Worm (Caenorhabditis elegans) whole organism, L4 larva: ENCODE results near the gene T10B9.9.
A peak's percentile ranks its signal among the peaks of the same experiment; 100 is the strongest.

Experiments used
- D1046.2 ChIP-seq: fragments of 200-800 bp; sonication (Bioruptor generic); IDR thresholded peaks from 2 replicates; pipeline ENCODE4 v1.3.6; 2022; ENCODE audit warnings: missing genetic modification characterization, missing compliant biosample characterization
- F10B5.3 ChIP-seq: sonication (generic microtip); optimal IDR thresholded peaks from 2 replicates; lab custom pipeline; 2016; ENCODE audit warnings: mild to moderate bottlenecking, missing genetic modification characterization, missing compliant biosample characterization
- F26F4.8 ChIP-seq: fragments of 200-800 bp; sonication (Bioruptor generic); conservative IDR thresholded peaks from 2 replicates; pipeline ENCODE4 v1.3.6; 2022; ENCODE audit warnings: missing genetic modification characterization, missing compliant biosample characterization
- ZK337.2 ChIP-seq: fragments of 200-800 bp; sonication (Bioruptor generic); IDR thresholded peaks from 2 replicates; pipeline ENCODE4 v1.3.6; 2022; ENCODE audit warnings: missing genetic modification reagents, missing genetic modification characterization, missing compliant biosample characterization
- aha-1 ChIP-seq: fragments of 150-350 bp; peaks from one replicate; lab custom pipeline; 2014; ENCODE audit warnings: missing biosample characterization, missing genetic modification characterization
- ceh-20 ChIP-seq: fragments of 200-800 bp; sonication (Bioruptor generic); IDR thresholded peaks from 2 replicates; pipeline ENCODE4 v1.3.6; 2022; ENCODE audit warnings: missing genetic modification reagents, missing genetic modification characterization, missing compliant biosample characterization
- ceh-44 ChIP-seq: fragments of 200-800 bp; sonication (Bioruptor generic); IDR thresholded peaks from 2 replicates; pipeline ENCODE4 v1.3.6; 2022; ENCODE audit warnings: missing genetic modification reagents, missing genetic modification characterization, missing compliant biosample characterization
- ceh-62 ChIP-seq: sonication (generic microtip); optimal IDR thresholded peaks from 2 replicates; lab custom pipeline; 2017; ENCODE audit warnings: missing biosample characterization, missing genetic modification characterization
- daf-16 ChIP-seq, 3 experiments: sonication (generic microtip); optimal IDR thresholded peaks; 2 replicates each; lab custom pipeline; 2016 to 2017; ENCODE audit warnings: missing genetic modification characterization in 3 of 3, missing genetic modification reagents in 3 of 3, mild to moderate bottlenecking in 2 of 3, missing compliant biosample characterization in 2 of 3, missing biosample characterization in 1 of 3, moderate library complexity in 1 of 3
- daf-19 ChIP-seq: fragments of 200-800 bp; sonication (Bioruptor generic); conservative IDR thresholded peaks from 2 replicates; pipeline ENCODE4 v1.3.6; 2022; ENCODE audit warnings: missing genetic modification characterization, missing compliant biosample characterization
- daf-8 ChIP-seq: fragments of 200-800 bp; sonication (Bioruptor generic); IDR thresholded peaks from 2 replicates; pipeline ENCODE4 v1.3.6; 2022; ENCODE audit warnings: missing genetic modification characterization, missing compliant biosample characterization
- dmd-6 ChIP-seq: fragments of 200-800 bp; sonication (Bioruptor generic); IDR thresholded peaks from 2 replicates; pipeline ENCODE4 v1.3.6; 2022; ENCODE audit warnings: missing genetic modification reagents, missing genetic modification characterization, missing compliant biosample characterization
- dve-1 ChIP-seq: sonication (generic microtip); optimal IDR thresholded peaks from 2 replicates; lab custom pipeline; 2017; ENCODE audit warnings: antibody characterized with exemption, mild to moderate bottlenecking, missing genetic modification characterization, missing compliant biosample characterization; ENCODE audit not compliant: insufficient read depth
- fkh-10 ChIP-seq: fragments of 150-350 bp; optimal IDR thresholded peaks from 2 replicates; lab custom pipeline; 2014; ENCODE audit warnings: missing biosample characterization, missing genetic modification reagents, missing genetic modification characterization
- fos-1 ChIP-seq: fragments of 150-350 bp; optimal IDR thresholded peaks from 2 replicates; lab custom pipeline; 2014; ENCODE audit warnings: missing biosample characterization, missing genetic modification characterization
- gei-8 ChIP-seq: fragments of 200-800 bp; sonication (Bioruptor generic); optimal IDR thresholded peaks from 2 replicates; lab custom pipeline; 2018; ENCODE audit warnings: mild to moderate bottlenecking, missing genetic modification characterization, missing compliant biosample characterization
- hlh-11 ChIP-seq: fragments of 200-800 bp; sonication (Bioruptor generic); optimal IDR thresholded peaks from 2 replicates; lab custom pipeline; 2018; ENCODE audit warnings: mild to moderate bottlenecking, missing genetic modification characterization, missing compliant biosample characterization
- hlh-30 ChIP-seq: sonication (generic microtip); optimal IDR thresholded peaks from 2 replicates; lab custom pipeline; 2017; ENCODE audit warnings: antibody characterized with exemption, mild to moderate bottlenecking, missing genetic modification characterization, missing compliant biosample characterization; ENCODE audit not compliant: insufficient read depth
- lin-1 ChIP-seq: fragments of 200-800 bp; sonication (Bioruptor generic); IDR thresholded peaks from 2 replicates; pipeline ENCODE4 v1.3.6; 2022; ENCODE audit warnings: missing genetic modification reagents, missing genetic modification characterization, missing compliant biosample characterization
- lin-13 ChIP-seq: fragments of 150-350 bp; optimal IDR thresholded peaks from 2 replicates; lab custom pipeline; 2014; ENCODE audit warnings: missing biosample characterization, missing genetic modification reagents, missing genetic modification characterization
- lin-15B ChIP-seq: fragments of 150-350 bp; sonication (generic microtip); optimal IDR thresholded peaks from 3 replicates; lab custom pipeline; 2014; ENCODE audit warnings: missing biosample characterization, missing genetic modification characterization
- lin-39 ChIP-seq: fragments of 150-350 bp; optimal IDR thresholded peaks from 2 replicates; lab custom pipeline; 2014; ENCODE audit warnings: missing biosample characterization, missing genetic modification reagents, missing genetic modification characterization
- lir-3 ChIP-seq: sonication (generic microtip); optimal IDR thresholded peaks from 2 replicates; lab custom pipeline; 2016; ENCODE audit warnings: mild to moderate bottlenecking, missing genetic modification characterization, missing compliant biosample characterization
- madf-9 ChIP-seq: fragments of 200-800 bp; sonication (Bioruptor generic); conservative IDR thresholded peaks from 2 replicates; pipeline ENCODE4 v1.3.6; 2022; ENCODE audit warnings: missing genetic modification reagents, missing genetic modification characterization, missing compliant biosample characterization
- mdl-1 ChIP-seq, 2 experiments: fragments of 150-350 bp in 1 of 2; sonication (generic microtip) in 1 of 2; optimal IDR thresholded peaks; 2 replicates each; lab custom pipeline; 2014 to 2017; ENCODE audit warnings: missing biosample characterization in 2 of 2, missing genetic modification characterization in 2 of 2
- mxl-3 ChIP-seq: fragments of 200-800 bp; sonication (Bioruptor generic); optimal IDR thresholded peaks from 2 replicates; lab custom pipeline; 2018; ENCODE audit warnings: mild to moderate bottlenecking, missing genetic modification characterization, missing compliant biosample characterization
- nhr-102 ChIP-seq: sonication (generic microtip); optimal IDR thresholded peaks from 2 replicates; lab custom pipeline; 2016; ENCODE audit warnings: mild to moderate bottlenecking, missing genetic modification characterization, moderate library complexity, missing compliant biosample characterization
- nhr-11 ChIP-seq: fragments of 150-350 bp; optimal IDR thresholded peaks from 2 replicates; lab custom pipeline; 2014; ENCODE audit warnings: missing biosample characterization, missing genetic modification characterization
- nhr-28 ChIP-seq: fragments of 150-350 bp; optimal IDR thresholded peaks from 2 replicates; lab custom pipeline; 2014; ENCODE audit warnings: missing biosample characterization, missing genetic modification characterization
- nhr-42 ChIP-seq: fragments of 200-800 bp; sonication (Bioruptor generic); IDR thresholded peaks from 2 replicates; pipeline ENCODE4 v1.3.6; 2022; ENCODE audit warnings: missing genetic modification characterization, missing compliant biosample characterization
- nhr-77 ChIP-seq: fragments of 150-350 bp; optimal IDR thresholded peaks from 2 replicates; lab custom pipeline; 2014; ENCODE audit warnings: missing biosample characterization, missing genetic modification characterization
- pqm-1 ChIP-seq: sonication (generic microtip); optimal IDR thresholded peaks from 2 replicates; lab custom pipeline; 2017; ENCODE audit warnings: missing biosample characterization, missing genetic modification characterization
- rbr-2 ChIP-seq: sonication (generic microtip); optimal IDR thresholded peaks from 2 replicates; lab custom pipeline; 2016; ENCODE audit warnings: missing genotype, missing genetic modification characterization, missing compliant biosample characterization
- set-16 ChIP-seq: fragments of 200-800 bp; sonication (Bioruptor generic); IDR thresholded peaks from 2 replicates; pipeline ENCODE4 v1.3.6; 2022; ENCODE audit warnings: missing genetic modification reagents, missing genetic modification characterization, missing compliant biosample characterization
- skn-1 ChIP-seq: fragments of 150-350 bp; optimal IDR thresholded peaks from 2 replicates; lab custom pipeline; 2014; ENCODE audit warnings: missing biosample characterization, missing genetic modification characterization
- spr-3 ChIP-seq: fragments of 200-800 bp; sonication (Bioruptor generic); optimal IDR thresholded peaks from 2 replicates; lab custom pipeline; 2018; ENCODE audit warnings: mild to moderate bottlenecking, missing genetic modification characterization, missing compliant biosample characterization
- tra-1 ChIP-seq: fragments of 200-800 bp; sonication (Bioruptor generic); IDR thresholded peaks from 2 replicates; pipeline ENCODE4 v1.3.6; 2022; ENCODE audit warnings: missing genetic modification reagents, missing genetic modification characterization, missing compliant biosample characterization
- unc-39 ChIP-seq: sonication (generic microtip); optimal IDR thresholded peaks from 2 replicates; lab custom pipeline; 2017; ENCODE audit warnings: missing biosample characterization, missing genetic modification characterization
- unc-62 ChIP-seq, 3 experiments: fragments of 150-350 bp in 1 of 3; sonication (generic microtip); optimal IDR thresholded peaks in 2 of 3; peaks in 1 of 3; 1 replicate in 1 of 3; 2 replicates in 2 of 3; lab custom pipeline; 2014 to 2017; ENCODE audit warnings: missing biosample characterization in 3 of 3, missing genetic modification characterization in 3 of 3, missing genetic modification reagents in 3 of 3, missing genotype in 1 of 3
- zip-2 ChIP-seq: fragments of 150-350 bp; optimal IDR thresholded peaks from 2 replicates; lab custom pipeline; 2014; ENCODE audit warnings: missing biosample characterization, missing genetic modification characterization

Gene T10B9.9

ce11 chrII:9802642-9803041, 27.0 kb upstream of the T10B9.9 start, which contains the start of gene cyp-13A6 (continued):
- peak; percentile 63 for TF ChIP-seq nhr-28 (tag; lab: Kevin White, UChicago)
- TF ChIP-seq F10B5.3 (tag; lab: Kevin White, UChicago) = no peak
- TF ChIP-seq daf-19 (GFP tag; lab: Robert Waterston, UW) = no peak
- no peak for TF ChIP-seq set-16 (GFP tag; lab: Robert Waterston, UW)
- TF ChIP-seq F26F4.8 (GFP tag; lab: Robert Waterston, UW) = no peak
- TF ChIP-seq hlh-11 = peak; percentile 18
- no peak for TF ChIP-seq dve-1 (tag; lab: Kevin White, UChicago)
- TF ChIP-seq madf-9 (GFP tag; lab: Robert Waterston, UW) = no peak

- TF ChIP-seq dmd-6 (GFP tag; lab: Robert Waterston, UW) = peak; percentile 82
- TF ChIP-seq hlh-11 = peak; percentile 73
- peak; percentile 19 for TF ChIP-seq nhr-11 (tag; lab: Kevin White, UChicago)
- TF ChIP-seq dve-1 (tag; lab: Kevin White, UChicago) = peak; percentile 28
- TF ChIP-seq daf-16 (GFP tag; optimal IDR thresholded peaks at IDR 0.05; lab: Kevin White, UChicago) = no peak
- peak; percentile 83 for TF ChIP-seq daf-16 (tag; optimal IDR thresholded peaks at IDR 0.05; lab: Kevin White, UChicago)
- no peak for TF ChIP-seq gei-8 (GFP tag; lab: Kevin White, UChicago)
- TF ChIP-seq fos-1 = no peak
- TF ChIP-seq rbr-2 (tag; lab: Kevin White, UChicago) = no peak
- no peak for TF ChIP-seq unc-39
- peak; percentile 76 for TF ChIP-seq hlh-30 (tag; lab: Kevin White, UChicago)
- peak; percentile 26 for TF ChIP-seq mxl-3 (GFP tag; lab: Kevin White, UChicago)
- peak; percentile 43; the same call in 1 of the 2 replicates for TF ChIP-seq ceh-20 (GFP tag; lab: Robert Waterston, UW)
- TF ChIP-seq skn-1 (tag; lab: Kevin White, UChicago) = no peak
- no peak for TF ChIP-seq daf-8 (GFP tag; lab: Robert Waterston, UW)
- peak; percentile 59 for TF ChIP-seq pqm-1 (tag; lab: Kevin White, UChicago)
- no peak for TF ChIP-seq D1046.2 (GFP tag; lab: Robert Waterston, UW)
- TF ChIP-seq lin-15B (tag; lab: Kevin White, UChicago) = no peak
- no peak for TF ChIP-seq ZK337.2 (GFP tag; lab: Robert Waterston, UW)
- no peak for TF ChIP-seq fkh-10 (GFP tag; lab: Kevin White, UChicago)
- TF ChIP-seq lin-13 (GFP tag; lab: Kevin White, UChicago) = no peak
- no peak for TF ChIP-seq nhr-42 (GFP tag; lab: Robert Waterston, UW)
- peak in 1 of 2 experiments; percentile 77 for TF ChIP-seq unc-62 (GFP tag; optimal IDR thresholded peaks at IDR 0.05 in 1 of 2; lab: Kevin White, UChicago)
- TF ChIP-seq unc-62 (tag; optimal IDR thresholded peaks at IDR 0.05; lab: Kevin White, UChicago) = no peak
- TF ChIP-seq zip-2 = no peak
- peak; percentile 64 for TF ChIP-seq nhr-102 (tag; lab: Kevin White, UChicago)
- no peak for TF ChIP-seq lin-1 (GFP tag; lab: Robert Waterston, UW)
- peak in 1 of 2 experiments; percentile 46 for TF ChIP-seq mdl-1 (tag; optimal IDR thresholded peaks at IDR 0.05; lab: Kevin White, UChicago)
- no peak for TF ChIP-seq tra-1 (GFP tag; lab: Robert Waterston, UW)
- peak; percentile 73 for TF ChIP-seq nhr-77 (tag; lab: Kevin White, UChicago)
- TF ChIP-seq nhr-28 (tag; lab: Kevin White, UChicago) = peak; percentile 89
- no peak for TF ChIP-seq lin-39 (tag; lab: Kevin White, UChicago)
- no peak for TF ChIP-seq lir-3 (tag; lab: Kevin White, UChicago)
- TF ChIP-seq ceh-44 (GFP tag; lab: Robert Waterston, UW) = no peak
- no peak for TF ChIP-seq aha-1 (tag; lab: Kevin White, UChicago)
- no peak for TF ChIP-seq ceh-62 (tag; lab: Kevin White, UChicago)
- no peak for TF ChIP-seq spr-3 (GFP tag; lab: Kevin White, UChicago)
- TF ChIP-seq F10B5.3 (tag; lab: Kevin White, UChicago) = no peak
Observed at ce11 chrII:9800251-9800650, 24.6 kb upstream of the T10B9.9 start, which contains the start of gene cyp-13A5. cyp-13A5 (minus strand) TSS chrII:9800362.
